Fruit fly (Drosophila melanogaster): Measurements from ENCODE around the gene Wnt10.

The Wnt10 gene

dm6 chr2L:7387813-7388558 lies 24.8 kb downstream of the Wnt10 start, which contains the start of the genes CG5149 and gudu (continued):
- TF ChIP-seq da (GFP tag; optimal IDR thresholded peaks at IDR 0.05) (no peak), Pdp1 (GFP tag; optimal IDR thresholded peaks at IDR 0.05) (no peak), caup (GFP tag; optimal IDR thresholded peaks at IDR 0.05; ENCODE audit: severe bottlenecking) (peak; percentile 6), CG12299 (tag; optimal IDR thresholded peaks at IDR 0.05) (no peak), Meics (GFP tag; optimal IDR thresholded peaks at IDR 0.05) (no peak), Hand (GFP tag; optimal IDR thresholded peaks at IDR 0.05) (no peak), CG33213 (GFP tag; optimal IDR thresholded peaks at IDR 0.05) (no peak), CG31388 (GFP tag; optimal IDR thresholded peaks at IDR 0.05) (no peak), D19B (GFP tag; optimal IDR thresholded peaks at IDR 0.05) (no peak), CG6765 (GFP tag; optimal IDR thresholded peaks at IDR 0.05) (no peak), Spps (tag; optimal IDR thresholded peaks at IDR 0.05) (no peak), CG8359 (GFP tag; optimal IDR thresholded peaks at IDR 0.05; ENCODE audit: borderline replicate concordance) (no peak), sqz (GFP tag; optimal IDR thresholded peaks at IDR 0.05) (no peak), CG12104 (GFP tag; optimal IDR thresholded peaks at IDR 0.05) (no peak), B-H2 (GFP tag; optimal IDR thresholded peaks at IDR 0.05) (no peak), mam (GFP tag; optimal IDR thresholded peaks at IDR 0.05) (no peak), bcd (GFP tag; optimal IDR thresholded peaks at IDR 0.05) (peak; percentile 40), CG11695 (GFP tag; IDR thresholded peaks at IDR 0.05) (no peak), CG16779 (GFP tag; IDR thresholded peaks at IDR 0.05) (no peak), CG10959 (GFP tag; IDR thresholded peaks at IDR 0.05) (no peak), CG9215 (GFP tag; IDR thresholded peaks at IDR 0.05) (no peak), hkb (optimal IDR thresholded peaks at IDR 0.05) (peak; percentile 28), hkb (GFP tag; IDR thresholded peaks at IDR 0.05) (no peak), CG30403 (GFP tag; optimal IDR thresholded peaks at IDR 0.05) (no peak), unc-4 (GFP tag; IDR thresholded peaks at IDR 0.05; ENCODE audit: partially characterized antibody) (peak; percentile 88), CoRest (tag; optimal IDR thresholded peaks at IDR 0.05) (peak; percentile 12), CG10321 (GFP tag; IDR thresholded peaks at IDR 0.05) (no peak), Doc2 (GFP tag; IDR thresholded peaks at IDR 0.05) (no peak), CG6689 (GFP tag; IDR thresholded peaks at IDR 0.05) (no peak), sim (GFP tag; IDR thresholded peaks at IDR 0.05) (no peak), fd102C (GFP tag; optimal IDR thresholded peaks at IDR 0.05) (no peak), zf30C (GFP tag; optimal IDR thresholded peaks at IDR 0.05) (no peak), CG4360 (GFP tag; IDR thresholded peaks at IDR 0.05) (no peak), cg (GFP tag; optimal IDR thresholded peaks at IDR 0.05) (no peak), knrl (GFP tag; IDR thresholded peaks at IDR 0.05; ENCODE audit: partially characterized antibody) (peak; percentile 88), vfl (GFP tag; optimal IDR thresholded peaks at IDR 0.05) (no peak), Ets97D (GFP tag; optimal IDR thresholded peaks at IDR 0.05) (peak; percentile 51), Dp (GFP tag; optimal IDR thresholded peaks at IDR 0.05) (peak; percentile 50), CHES-1-like (GFP tag; optimal IDR thresholded peaks at IDR 0.05) (peak; percentile 47), HmgD (GFP tag; optimal IDR thresholded peaks at IDR 0.05) (peak; percentile 24), CG17328 (GFP tag; IDR thresholded peaks at IDR 0.05) (no peak), Sry-δ (GFP tag; optimal IDR thresholded peaks at IDR 0.05) (peak; percentile 92), CG10462 (GFP tag; optimal IDR thresholded peaks at IDR 0.05) (no peak), so (GFP tag; IDR thresholded peaks at IDR 0.05) (no peak), CG10565 (GFP tag; optimal IDR thresholded peaks at IDR 0.05) (no peak), Sin3A (optimal IDR thresholded peaks at IDR 0.05) (peak; percentile 59), Asciz (GFP tag; optimal IDR thresholded peaks at IDR 0.05) (no peak), Hr39 (optimal IDR thresholded peaks at IDR 0.05) (no peak), tio (GFP tag; optimal IDR thresholded peaks at IDR 0.05) (no peak), CG2199 (GFP tag; IDR thresholded peaks at IDR 0.05) (no peak), lab (GFP tag; optimal IDR thresholded peaks at IDR 0.05) (peak; percentile 7), fru (optimal IDR thresholded peaks at IDR 0.05) (no peak)
